Fruit fly (Drosophila melanogaster): Measurements from ENCODE around the gene Rheb.
A peak's percentile ranks its signal among the peaks of the same experiment; 100 is the strongest.

Rheb gene

dm6 chr3R:5587863-5588519, 19.3 kb downstream of the Rheb start, which contains the start of gene CG2926 (continued):
- 0 out of 2 replicates have a peak, but pooled peaks have one; percentile 18 for TF ChIP-seq CG14441 (GFP tag; IDR thresholded peaks at IDR 0.05)
- peak; percentile 65 for TF ChIP-seq CG3995 (GFP tag; optimal IDR thresholded peaks at IDR 0.05)
- TF ChIP-seq nmo (GFP tag; optimal IDR thresholded peaks at IDR 0.05), result peak; percentile 37
- TF ChIP-seq unc-4 (GFP tag; IDR thresholded peaks at IDR 0.05; ENCODE audit: partially characterized antibody), result peak; percentile 84
- peak; percentile 96 for TF ChIP-seq Sry-δ (GFP tag; optimal IDR thresholded peaks at IDR 0.05)
- peak; percentile 55 for TF ChIP-seq Myb (GFP tag; optimal IDR thresholded peaks at IDR 0.05)
- TF ChIP-seq onecut (GFP tag; IDR thresholded peaks at IDR 0.05), result peak; percentile 47
- 0 out of 3 replicates have a peak, but pooled peaks have one; percentile 41 for TF ChIP-seq ase (GFP tag; IDR thresholded peaks at IDR 0.05)
- TF ChIP-seq Bgb (GFP tag; IDR thresholded peaks at IDR 0.05; ENCODE audit: partially characterized antibody), result peak; percentile 94
- no peak for TF ChIP-seq sim (GFP tag; IDR thresholded peaks at IDR 0.05)
- TF ChIP-seq CG6791 (GFP tag; IDR thresholded peaks at IDR 0.05; ENCODE audit: partially characterized antibody), result peak; percentile 94
- TF ChIP-seq CG6272 (GFP tag; IDR thresholded peaks at IDR 0.05), result peak; percentile 62
- TF ChIP-seq CG4282 (GFP tag; optimal IDR thresholded peaks at IDR 0.05), result peak; percentile 15
- TF ChIP-seq vfl (GFP tag; optimal IDR thresholded peaks at IDR 0.05), result peak; percentile 38
- TF ChIP-seq bigmax (GFP tag; optimal IDR thresholded peaks at IDR 0.05), result no peak
- TF ChIP-seq chinmo (GFP tag; IDR thresholded peaks at IDR 0.05; ENCODE audit: partially characterized antibody), result peak; percentile 87; the same call in 3 of the 4 replicates
- no peak for TF ChIP-seq CG15696 (tag; optimal IDR thresholded peaks at IDR 0.05)
- TF ChIP-seq CG9609 (GFP tag; optimal IDR thresholded peaks at IDR 0.05), result peak; percentile 44
- TF ChIP-seq chm (GFP tag; IDR thresholded peaks at IDR 0.05), result peak; percentile 55
- peak; percentile 13 for TF ChIP-seq tx (GFP tag; optimal IDR thresholded peaks at IDR 0.05)
- TF ChIP-seq vnd (GFP tag; IDR thresholded peaks at IDR 0.05; ENCODE audit: partially characterized antibody), result peak; percentile 81
- TF ChIP-seq fd102C (GFP tag; optimal IDR thresholded peaks at IDR 0.05), result no peak
- no peak for TF ChIP-seq ro (GFP tag; IDR thresholded peaks at IDR 0.05)
- TF ChIP-seq cato (GFP tag; optimal IDR thresholded peaks at IDR 0.05; ENCODE audit: borderline replicate concordance), result no peak
- TF ChIP-seq CG17568 (GFP tag; optimal IDR thresholded peaks at IDR 0.05), result no peak
- TF ChIP-seq ash1 (GFP tag; optimal IDR thresholded peaks at IDR 0.05), result no peak
- no peak for TF ChIP-seq CG18262 (tag; optimal IDR thresholded peaks at IDR 0.05)
- TF ChIP-seq D19A (tag; optimal IDR thresholded peaks at IDR 0.05), result peak; percentile 100
- TF ChIP-seq zfh1 (GFP tag; IDR thresholded peaks at IDR 0.05), result no peak
- peak; percentile 94 for TF ChIP-seq Opbp (GFP tag; IDR thresholded peaks at IDR 0.05; ENCODE audit: partially characterized antibody)
- TF ChIP-seq HmgD (GFP tag; optimal IDR thresholded peaks at IDR 0.05), result peak; percentile 41
- TF ChIP-seq CG5245 (GFP tag; optimal IDR thresholded peaks at IDR 0.05), result peak; percentile 94
- TF ChIP-seq crol (GFP tag; IDR thresholded peaks at IDR 0.05), result 0 out of 2 replicates have a peak, but pooled peaks have one; percentile 15
- peak; percentile 34 for TF ChIP-seq NC2β (GFP tag; optimal IDR thresholded peaks at IDR 0.05)
- TF ChIP-seq Atf6 (GFP tag; IDR thresholded peaks at IDR 0.05), result peak; percentile 58
- TF ChIP-seq br (optimal IDR thresholded peaks at IDR 0.05), result no peak
- peak; percentile 79 for TF ChIP-seq zen2 (GFP tag; IDR thresholded peaks at IDR 0.05; ENCODE audit: partially characterized antibody)
- TF ChIP-seq slou (GFP tag; optimal IDR thresholded peaks at IDR 0.05), result peak; percentile 16
- TF ChIP-seq pita (GFP tag; optimal IDR thresholded peaks at IDR 0.05), result no peak
- no peak for TF ChIP-seq Trl (optimal IDR thresholded peaks at IDR 0.05)
- peak; percentile 48 for TF ChIP-seq Trl (GFP tag; optimal IDR thresholded peaks at IDR 0.05)
- peak; percentile 59 for TF ChIP-seq nerfin-2 (GFP tag; IDR thresholded peaks at IDR 0.05; ENCODE audit: partially characterized antibody)
- TF ChIP-seq CG10654 (GFP tag; optimal IDR thresholded peaks at IDR 0.05), result peak; percentile 27
- peak; percentile 68 for TF ChIP-seq CG2120 (GFP tag; optimal IDR thresholded peaks at IDR 0.05)
- peak; percentile 93 for TF ChIP-seq Elba2 (GFP tag; optimal IDR thresholded peaks at IDR 0.05)
- TF ChIP-seq HmgZ (tag; optimal IDR thresholded peaks at IDR 0.05), result peak; percentile 68
- TF ChIP-seq al (GFP tag; IDR thresholded peaks at IDR 0.05), result peak; percentile 37; the same call in 1 of the 2 replicates
- TF ChIP-seq CG13624 (GFP tag; optimal IDR thresholded peaks at IDR 0.05), result peak; percentile 40
- no peak for TF ChIP-seq schlank (tag; optimal IDR thresholded peaks at IDR 0.05)
- TF ChIP-seq CG11085 (GFP tag; IDR thresholded peaks at IDR 0.05), result peak; percentile 30; the same call in 1 of the 2 replicates
